Fruit fly (Drosophila melanogaster) whole organism, embryonic: ENCODE results near the gene CG46397.

Experiments used
- Abd-B ChIP-seq: fragments of 200-800 bp; sonication (Bioruptor generic); optimal IDR thresholded peaks from 2 replicates; lab custom pipeline; 2018; ENCODE audit warnings: missing biosample characterization, mild to moderate bottlenecking, missing genetic modification characterization, moderate library complexity
- Aef1 ChIP-seq: fragments of 200-800 bp; sonication (Bioruptor generic); IDR thresholded peaks from 3 replicates; pipeline ENCODE4 v1.3.6; 2022; ENCODE audit warnings: missing biosample characterization, missing genetic modification characterization
- CG10979 ChIP-seq: fragments of 200-800 bp; sonication (Bioruptor generic); optimal IDR thresholded peaks from 2 replicates; lab custom pipeline; 2018; ENCODE audit warnings: missing biosample characterization, mild to moderate bottlenecking, missing genetic modification characterization, moderate library complexity
- CG8765 ChIP-seq: fragments of 200-800 bp; sonication (Bioruptor generic); IDR thresholded peaks from 2 replicates; pipeline ENCODE4 v1.3.6; 2022; ENCODE audit warnings: missing biosample characterization, missing genetic modification characterization
- Chrac-16 ChIP-seq: fragments of 200-800 bp; sonication (Bioruptor generic); optimal IDR thresholded peaks from 3 replicates; lab custom pipeline; 2016; ENCODE audit warnings: missing biosample characterization, missing genetic modification characterization
- Dip3 ChIP-seq: fragments of 200-800 bp; sonication (Bioruptor generic); optimal IDR thresholded peaks from 3 replicates; lab custom pipeline; 2016; ENCODE audit warnings: missing biosample characterization, missing genetic modification characterization
- Scr ChIP-seq: fragments of 200-800 bp; sonication (Bioruptor generic); IDR thresholded peaks from 2 replicates; pipeline ENCODE4 v1.3.6; 2022; ENCODE audit warnings: missing biosample characterization, missing genetic modification characterization; ENCODE audit not compliant: partially characterized antibody
- al ChIP-seq: fragments of 200-800 bp; sonication (Bioruptor generic); IDR thresholded peaks from 2 replicates; pipeline ENCODE4 v1.3.6; 2022; ENCODE audit warnings: missing biosample characterization, missing genetic modification characterization
- dan ChIP-seq: fragments of 200-800 bp; sonication (Bioruptor generic); IDR thresholded peaks from 2 replicates; pipeline ENCODE4 v1.3.6; 2022; ENCODE audit warnings: missing biosample characterization, missing genetic modification characterization
- hb ChIP-seq: fragments of 200-800 bp; sonication (Bioruptor generic); IDR thresholded peaks from 3 replicates; pipeline ENCODE4 v1.3.6; 2022; ENCODE audit warnings: missing biosample characterization, missing genetic modification characterization; ENCODE audit not compliant: partially characterized antibody
- mam ChIP-seq: fragments of 200-800 bp; sonication (Bioruptor generic); optimal IDR thresholded peaks from 3 replicates; lab custom pipeline; 2016; ENCODE audit warnings: missing biosample characterization, missing genetic modification characterization

DNA sequence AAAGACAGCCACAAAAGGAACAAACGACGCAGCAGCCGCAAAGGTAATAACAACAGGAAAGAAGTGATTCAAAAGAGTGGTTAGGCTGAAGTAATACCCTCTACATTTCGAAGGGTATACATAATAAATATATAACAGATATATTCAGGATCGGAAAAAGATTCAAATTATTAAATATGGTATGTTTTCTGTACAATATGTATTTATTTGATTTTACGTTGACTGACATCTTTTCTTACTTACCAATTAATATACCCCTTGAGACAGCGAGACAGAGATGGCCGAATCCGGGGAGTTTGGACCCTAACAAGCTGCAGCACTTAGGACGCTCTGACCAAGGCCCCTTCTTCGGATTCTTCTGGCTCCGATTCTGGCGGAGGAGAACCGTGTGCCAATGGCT lies 40.8 kb upstream of the CG46397 start:
- TF ChIP-seq mam, result no peak
- TF ChIP-seq Dip3 (GFP tag; lab: Kevin White, UChicago), result no peak
- TF ChIP-seq dan (GFP tag; lab: Robert Waterston, UW), result no peak
- TF ChIP-seq CG10979 (tag; lab: Kevin White, UChicago), result no peak
- no peak for TF ChIP-seq Scr (GFP tag; lab: Robert Waterston, UW)
- no peak for TF ChIP-seq al (GFP tag; lab: Robert Waterston, UW)
- TF ChIP-seq hb (GFP tag; lab: Robert Waterston, UW), result no peak
- no peak for TF ChIP-seq Chrac-16 (GFP tag; lab: Kevin White, UChicago)
- no peak for TF ChIP-seq Aef1
- no peak for TF ChIP-seq CG8765 (GFP tag; lab: Robert Waterston, UW)
- TF ChIP-seq Abd-B (GFP tag; lab: Kevin White, UChicago), result no peak
